Worm (Caenorhabditis elegans) whole organism, L3 larva: ENCODE results near the gene Y61A9LA.12.

Experiments
- ZK546.5 ChIP-seq: sonication (generic microtip); optimal IDR thresholded peaks from 2 replicates; lab custom pipeline; 2017; ENCODE audit warnings: missing biosample characterization, missing genetic modification characterization
- nhr-11 ChIP-seq: fragments of 150-350 bp; optimal IDR thresholded peaks from 2 replicates; lab custom pipeline; 2014; ENCODE audit warnings: missing biosample characterization, missing genetic modification characterization
- nhr-23 ChIP-seq: fragments of 150-350 bp; optimal IDR thresholded peaks from 2 replicates; lab custom pipeline; 2014; ENCODE audit warnings: missing biosample characterization, missing genetic modification reagents, missing genetic modification characterization

DNA sequence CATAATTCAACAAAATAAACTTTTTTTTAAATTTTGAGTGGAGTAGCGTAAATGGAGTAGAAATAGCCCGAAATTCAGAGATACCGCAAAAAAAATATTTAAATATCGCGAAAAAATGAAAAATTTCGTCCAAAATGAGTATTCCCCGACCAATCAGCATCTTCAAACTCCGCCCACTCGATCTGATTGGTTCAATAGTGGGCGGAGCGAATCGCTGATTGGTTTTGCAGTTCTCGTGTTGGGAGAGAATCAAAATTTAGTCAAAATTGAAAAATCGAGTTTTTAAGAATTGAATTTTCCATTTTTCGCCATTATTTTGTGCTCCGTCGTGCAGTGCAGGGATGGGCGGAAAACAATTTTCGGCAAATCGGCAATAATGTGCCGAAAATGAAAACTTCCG lies 21.8 kb downstream of the Y61A9LA.12 start:
- no peak for TF ChIP-seq ZK546.5
- TF ChIP-seq nhr-23 (tag; lab: Kevin White, UChicago), result no peak
- TF ChIP-seq nhr-11, result no peak
